Worm (Caenorhabditis elegans): Measurements from ENCODE around the gene msp-64.

The msp-64 gene

ce11 chrII:5781935-5782921, 27.9 kb downstream of the msp-64 start, which contains the start of gene K05F1.6 (continued):
- peak; percentile 55 for TF ChIP-seq snpc-4 (GFP tag; optimal IDR thresholded peaks at IDR 0.05)
- TF ChIP-seq snpc-4 (tag; optimal IDR thresholded peaks at IDR 0.05), result peak in 3 of 4 experiments; percentile 76 to 81 (median 77)

ce11 chrII:5779866-5780265, 30.3 kb downstream of the msp-64 start:
- TF ChIP-seq dpff-1 (tag; optimal IDR thresholded peaks at IDR 0.05) (no peak), bed-2 (GFP tag; IDR thresholded peaks at IDR 0.05) (no peak), ets-4 (GFP tag; optimal IDR thresholded peaks at IDR 0.05) (no peak), ceh-27 (GFP tag; optimal IDR thresholded peaks at IDR 0.05) (peak; percentile 7), hmg-1.2 (GFP tag; IDR thresholded peaks at IDR 0.05) (peak; percentile 50; the same call in 1 of the 2 replicates)

- TF ChIP-seq somi-1 (GFP tag; optimal IDR thresholded peaks at IDR 0.05) (no peak), snpc-4 (GFP tag; optimal IDR thresholded peaks at IDR 0.05) (no peak), snpc-4 (tag; optimal IDR thresholded peaks at IDR 0.05) (no peak), T26A5.8 (tag; optimal IDR thresholded peaks at IDR 0.05) (no peak), ztf-18 (tag; optimal IDR thresholded peaks at IDR 0.05) (no peak)
Observed at ce11 chrII:5777372-5777771, 32.8 kb downstream of the msp-64 start.

ce11 chrII:5774879-5775278, 35.3 kb downstream of the msp-64 start:
- TF ChIP-seq lin-54 (GFP tag; optimal IDR thresholded peaks at IDR 0.05) (no peak), him-1 (tag; optimal IDR thresholded peaks at IDR 0.05) (no peak), egrh-3 (GFP tag; IDR thresholded peaks at IDR 0.05) (no peak), lag-1 (GFP tag; IDR thresholded peaks at IDR 0.05) (no peak), xnd-1 (tag; optimal IDR thresholded peaks at IDR 0.05) (no peak), ztf-22 (GFP tag; optimal IDR thresholded peaks at IDR 0.05) (no peak), attf-5 (GFP tag; optimal IDR thresholded peaks at IDR 0.05) (no peak), hlh-26 (GFP tag; conservative IDR thresholded peaks at IDR 0.05) (no peak), fkh-3 (tag; optimal IDR thresholded peaks at IDR 0.05) (no peak), cebp-2 (GFP tag; IDR thresholded peaks at IDR 0.05) (no peak), F57A8.1 (GFP tag; optimal IDR thresholded peaks at IDR 0.05) (no peak), snpc-1.1 (tag; optimal IDR thresholded peaks at IDR 0.05; ENCODE audit: insufficient read depth) (no peak), atf-7 (tag; optimal IDR thresholded peaks at IDR 0.05) (no peak)

ce11 chrII:5774120-5774519, 36.0 kb downstream of the msp-64 start, which contains the start of the genes dmd-5 and F10C1.1:
dmd-5 (minus strand) TSS chrII:5774220.
F10C1.1 (plus strand) TSS chrII:5774229.
- no peak for TF ChIP-seq nhr-179 (tag; optimal IDR thresholded peaks at IDR 0.05)
- TF ChIP-seq ceh-91 (GFP tag; IDR thresholded peaks at IDR 0.05), result no peak
- TF ChIP-seq F52B5.7 (tag; optimal IDR thresholded peaks at IDR 0.05), result no peak

- TF ChIP-seq K11D2.4 (GFP tag; IDR thresholded peaks at IDR 0.05), result 0 out of 2 replicates have a peak, but pooled peaks have one; percentile 54
- TF ChIP-seq madf-6 (GFP tag; IDR thresholded peaks at IDR 0.05), result peak; percentile 57
- peak; percentile 2 for TF ChIP-seq repo-1 (tag; optimal IDR thresholded peaks at IDR 0.05)
- TF ChIP-seq D2030.7 (GFP tag; IDR thresholded peaks at IDR 0.05), result no peak
- TF ChIP-seq ekl-4 (GFP tag; IDR thresholded peaks at IDR 0.05), result 0 out of 2 replicates have a peak, but pooled peaks have one; percentile 11
- peak; percentile 54 for TF ChIP-seq zim-3 (tag; optimal IDR thresholded peaks at IDR 0.05)
- TF ChIP-seq rcor-1 (GFP tag; IDR thresholded peaks at IDR 0.05), result peak; percentile 64
- peak; percentile 35 for TF ChIP-seq attf-5 (GFP tag; optimal IDR thresholded peaks at IDR 0.05)
- TF ChIP-seq nhr-179 (tag; optimal IDR thresholded peaks at IDR 0.05), result no peak
- no peak for TF ChIP-seq hlh-12 (tag; optimal IDR thresholded peaks at IDR 0.05)
- TF ChIP-seq T26A5.8 (tag; optimal IDR thresholded peaks at IDR 0.05), result no peak
- peak; percentile 52 for TF ChIP-seq chd-7 (tag; optimal IDR thresholded peaks at IDR 0.05)
- 0 out of 2 replicates have a peak, but pooled peaks have one; percentile 57 for TF ChIP-seq Y53G8AR.9 (GFP tag; conservative IDR thresholded peaks at IDR 0.05)
- peak; percentile 59; the same call in 1 of the 2 replicates for TF ChIP-seq zfh-2 (GFP tag; conservative IDR thresholded peaks at IDR 0.05)
- peak; percentile 24; the same call in 1 of the 2 replicates for TF ChIP-seq attf-6 (GFP tag; IDR thresholded peaks at IDR 0.05)
Observed at ce11 chrII:5772547-5773142, 37.5 kb downstream of the msp-64 start.
